Fruit fly (Drosophila melanogaster): ENCODE data around the gene TpnC73F.

Gene TpnC73F

dm6 chr3L:17009715-17010491 is 36.0 kb upstream of the TpnC73F start:
- TF ChIP-seq CG17801 (GFP tag; optimal IDR thresholded peaks at IDR 0.05; ENCODE audit: partially characterized antibody): peak; percentile 82

DNA sequence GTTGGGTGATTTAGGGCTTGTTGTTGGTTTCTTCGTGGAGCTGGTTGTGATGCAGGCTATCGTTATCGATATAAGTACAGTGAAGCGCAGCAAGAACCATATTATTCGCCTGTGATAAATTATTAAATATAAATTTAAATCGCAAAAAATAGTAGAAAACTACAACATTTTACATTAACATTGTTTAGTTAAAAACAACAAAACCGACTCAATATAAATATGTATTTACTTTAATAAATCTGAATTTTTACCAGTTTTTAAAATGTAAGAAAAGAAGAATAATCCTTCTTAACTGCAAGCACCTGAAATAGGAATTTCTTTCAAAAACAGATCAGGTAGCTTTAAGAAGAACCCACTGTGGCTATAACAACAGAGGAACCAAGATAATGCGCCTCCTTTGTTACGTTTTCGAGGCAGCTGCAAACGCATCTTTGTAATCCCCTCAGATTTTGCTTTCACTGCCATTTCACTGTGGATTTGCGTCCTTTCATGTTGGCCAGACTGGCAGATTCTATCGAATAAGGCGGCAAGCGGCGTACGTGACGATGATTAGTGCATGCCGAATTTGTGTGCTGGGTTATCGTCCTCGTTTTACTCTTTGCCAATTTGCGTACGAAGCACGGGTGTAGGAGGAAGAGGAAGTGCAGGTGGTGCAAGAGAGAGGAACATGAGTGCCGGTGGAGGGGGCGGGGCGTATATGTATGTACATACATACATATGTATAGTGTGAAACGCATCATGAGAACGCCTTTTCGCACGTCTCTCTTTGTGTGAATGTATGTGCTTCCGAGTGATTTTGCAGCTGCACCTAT is 35.2 kb upstream of the TpnC73F start:
- no peak for TF ChIP-seq CG17801 (GFP tag; optimal IDR thresholded peaks at IDR 0.05; ENCODE audit: partially characterized antibody)

DNA sequence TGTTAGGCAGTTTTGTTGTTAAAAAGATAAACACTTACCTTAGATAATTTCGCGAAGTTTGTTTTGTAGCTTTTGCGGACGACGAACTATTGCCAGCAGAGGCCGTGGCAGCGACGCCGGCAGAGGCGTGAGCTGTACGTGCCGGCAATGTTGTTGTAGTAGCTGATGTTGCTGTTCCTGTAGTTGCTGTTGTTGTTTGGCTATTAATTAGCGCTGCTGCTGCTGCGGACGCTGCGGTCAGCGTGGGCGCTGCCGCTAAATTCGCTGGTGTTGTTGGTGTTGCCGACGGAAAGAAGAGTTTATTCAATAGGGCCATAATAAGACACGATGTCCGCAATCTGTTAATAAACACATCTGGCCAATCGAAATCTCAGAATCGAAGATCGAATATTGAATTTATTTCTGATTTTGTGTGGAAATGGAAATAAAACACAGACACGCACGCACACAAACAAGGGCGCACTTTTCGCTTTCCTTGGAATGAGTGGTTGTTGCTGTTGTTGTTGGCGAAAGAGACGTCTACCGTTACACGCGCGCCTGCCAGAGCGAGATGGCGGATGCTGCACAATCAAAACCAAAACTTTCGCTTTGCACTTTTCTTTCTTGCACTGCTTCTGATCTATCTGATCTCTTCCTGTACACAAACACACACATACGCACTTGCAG is 34.4 kb upstream of the TpnC73F start:
- no peak for TF ChIP-seq CG17801 (GFP tag; optimal IDR thresholded peaks at IDR 0.05; ENCODE audit: partially characterized antibody)

DNA sequence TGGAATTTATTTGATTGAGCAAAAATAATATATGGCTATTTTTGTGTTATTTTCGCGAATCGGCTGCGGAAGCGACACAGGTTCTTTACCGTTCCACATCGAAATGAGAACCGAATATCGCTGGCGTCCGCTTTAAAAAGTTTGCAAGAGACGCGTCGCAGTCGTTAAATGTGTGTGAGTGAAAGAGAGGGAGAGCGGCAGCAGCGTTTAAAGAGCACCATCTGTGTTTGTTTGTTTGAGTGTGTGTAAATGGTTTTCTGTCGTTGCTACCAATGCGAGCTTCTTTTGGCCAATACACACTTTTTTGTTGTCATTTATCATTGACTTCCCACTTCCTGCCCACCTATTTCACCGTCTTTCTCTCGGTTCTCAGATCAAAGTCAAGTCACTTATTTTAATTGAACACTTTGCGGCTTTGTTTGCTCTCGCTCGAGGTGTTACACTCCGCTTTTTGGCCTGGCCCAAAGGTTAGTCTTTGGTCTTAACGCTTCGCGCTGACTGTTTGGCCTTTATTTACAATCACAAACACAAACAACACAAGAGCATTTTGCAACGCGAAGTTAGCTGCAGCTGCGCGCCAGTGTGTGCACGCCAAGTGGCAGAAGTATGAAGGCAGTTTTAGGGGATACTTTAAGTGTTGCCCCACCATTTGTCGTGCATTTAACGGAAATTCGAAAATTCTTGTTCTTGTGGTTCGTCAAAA is 33.7 kb upstream of the TpnC73F start, which contains the start of gene CG3764:
Gene CG3764, minus strand, starts transcription at position 549 of the 703 bp plus-strand sequence.
- peak; percentile 51 for TF ChIP-seq CG17801 (GFP tag; optimal IDR thresholded peaks at IDR 0.05; ENCODE audit: partially characterized antibody)

- TF ChIP-seq CG17801 (GFP tag; optimal IDR thresholded peaks at IDR 0.05; ENCODE audit: partially characterized antibody): no peak
These were observed 29.9 kb upstream of the TpnC73F start, which contains the start of the genes CG6664 and CG7728 for dm6 chr3L:17015663-17016575. CG6664 (minus strand) TSS chr3L:17016180. CG7728 (plus strand) TSS chr3L:17016536.

dm6 chr3L:17016576-17016917 is 29.3 kb upstream of the TpnC73F start:
- no peak for TF ChIP-seq CG17801 (GFP tag; optimal IDR thresholded peaks at IDR 0.05; ENCODE audit: partially characterized antibody)

DNA sequence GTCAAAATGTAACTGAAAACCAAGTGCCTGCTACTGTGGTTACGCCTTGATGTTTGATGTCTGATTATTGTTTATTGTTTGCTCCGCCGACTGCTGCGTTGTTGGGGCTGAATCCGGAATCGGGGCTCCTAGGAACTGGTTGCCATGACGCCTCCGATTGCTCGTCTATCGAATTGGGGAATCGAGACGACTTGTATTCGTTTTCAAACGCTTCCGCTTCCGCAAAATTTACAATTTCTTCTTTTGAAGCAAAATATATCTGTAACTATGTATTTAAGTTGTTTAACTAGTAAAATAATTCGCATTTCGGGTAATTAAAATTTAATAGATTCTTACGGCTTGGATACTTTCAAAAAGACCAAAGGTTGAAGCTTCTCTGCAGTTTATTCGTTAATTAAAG is 23.1 kb upstream of the TpnC73F start, which contains the start of gene CG6652:
Gene CG6652, minus strand, starts transcription at position 101 of the 400 bp plus-strand sequence.
- TF ChIP-seq CG17801 (GFP tag; optimal IDR thresholded peaks at IDR 0.05; ENCODE audit: partially characterized antibody): no peak

DNA sequence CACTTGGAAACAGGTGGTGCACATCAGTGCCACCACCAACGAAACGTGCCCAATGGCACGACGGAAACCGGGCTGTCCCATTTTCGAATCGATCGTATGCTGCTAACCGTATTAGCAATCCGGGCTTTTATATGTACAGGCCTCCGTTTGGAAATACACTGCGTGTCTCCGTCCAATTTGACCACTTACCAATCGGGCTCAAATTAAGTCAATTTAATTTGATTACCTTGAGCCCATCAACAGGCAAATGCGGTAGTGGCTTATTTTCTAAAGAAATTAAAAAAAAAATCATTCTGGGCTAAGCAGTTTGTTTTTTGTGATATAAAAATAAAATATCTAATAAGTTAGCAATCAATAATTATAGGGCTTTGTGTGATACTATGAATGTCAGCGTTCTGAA is 22.2 kb upstream of the TpnC73F start, which contains the start of gene a10:
Gene a10, minus strand, starts transcription at position 101 of the 400 bp plus-strand sequence.
- TF ChIP-seq CG17801 (GFP tag; optimal IDR thresholded peaks at IDR 0.05; ENCODE audit: partially characterized antibody): no peak

- no peak for TF ChIP-seq CG17801 (GFP tag; optimal IDR thresholded peaks at IDR 0.05; ENCODE audit: partially characterized antibody)
These were observed 21.7 kb upstream of the TpnC73F start, which contains the start of gene Fit2 for dm6 chr3L:17024095-17024639. Fit2 (plus strand) TSS chr3L:17024328.

dm6 chr3L:17027310-17027709 is 18.6 kb upstream of the TpnC73F start, which contains the start of gene CG7730:
CG7730 (plus strand) TSS chr3L:17027515.
- TF ChIP-seq CG17801 (GFP tag; optimal IDR thresholded peaks at IDR 0.05; ENCODE audit: partially characterized antibody): no peak

DNA sequence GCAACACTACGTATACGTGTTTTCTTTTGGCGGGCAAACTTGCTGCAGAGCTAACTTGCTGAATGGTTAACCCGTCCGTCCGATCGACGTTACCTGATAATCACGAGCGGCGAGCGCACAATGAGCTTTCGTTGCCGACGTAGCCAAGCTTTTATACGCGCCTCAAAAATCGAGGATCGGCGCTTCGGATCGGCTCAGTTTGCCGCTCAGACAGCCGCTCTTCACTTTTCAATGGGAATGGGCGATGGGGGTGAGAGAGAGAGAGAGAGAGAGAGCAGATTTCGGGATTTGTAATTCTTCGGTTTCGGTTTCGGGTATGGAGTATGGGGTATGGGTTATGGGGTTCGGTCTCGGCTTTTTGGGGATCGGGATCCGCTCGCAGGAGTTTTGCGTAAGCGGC is 13.9 kb upstream of the TpnC73F start, which contains the start of gene Ilp8:
Gene Ilp8, minus strand, starts transcription at position 110 of the 400 bp plus-strand sequence.
- TF ChIP-seq CG17801 (GFP tag; optimal IDR thresholded peaks at IDR 0.05; ENCODE audit: partially characterized antibody): no peak

DNA sequence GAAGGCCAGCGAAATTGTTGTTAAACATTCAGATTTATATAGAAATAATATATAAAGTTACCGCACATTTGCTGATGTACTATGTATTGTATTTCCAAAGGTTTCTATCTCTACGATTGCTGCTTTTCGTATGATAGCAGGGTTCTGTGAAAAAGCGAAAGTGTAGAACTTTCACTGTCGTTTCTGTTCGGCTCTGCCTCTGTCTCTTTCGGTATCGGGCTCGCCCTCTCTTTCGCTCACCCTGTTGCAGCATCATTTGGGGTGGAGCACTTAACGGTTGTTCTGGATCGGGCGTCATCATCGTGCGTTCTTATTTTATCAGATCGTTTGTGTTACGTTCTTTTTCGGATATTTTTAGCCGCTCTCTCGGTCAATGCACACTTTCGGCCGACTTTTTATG is 12.6 kb upstream of the TpnC73F start:
- TF ChIP-seq CG17801 (GFP tag; optimal IDR thresholded peaks at IDR 0.05; ENCODE audit: partially characterized antibody): no peak

DNA sequence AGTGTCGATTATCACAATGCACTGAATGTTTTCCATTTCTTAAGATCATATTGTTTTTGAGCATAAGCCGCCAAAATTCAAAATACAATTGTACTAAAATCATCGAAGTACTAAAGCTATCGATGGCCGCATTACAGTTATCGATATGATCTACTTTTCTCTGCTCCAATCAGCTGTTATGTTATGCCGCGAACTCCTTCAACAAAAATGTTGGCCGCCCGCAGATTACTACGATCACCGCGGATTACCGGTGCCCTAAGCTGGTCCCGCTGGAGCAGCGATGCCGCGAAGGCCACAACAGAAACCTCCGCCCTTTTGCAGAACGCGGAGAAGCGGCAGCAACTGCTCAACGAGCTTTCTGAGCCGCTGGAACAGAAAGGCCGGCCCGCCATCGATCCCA is 10.4 kb upstream of the TpnC73F start, which contains the start of gene beg:
Gene beg, plus strand, starts transcription at position 177 of the 400 bp plus-strand sequence.
- no peak for TF ChIP-seq CG17801 (GFP tag; optimal IDR thresholded peaks at IDR 0.05; ENCODE audit: partially characterized antibody)
